Fruit fly (Drosophila melanogaster) whole organism, embryonic: ENCODE measurements around the gene Mtch.

ENCODE experiments used
- Aef1 ChIP-seq: fragments of 200-800 bp; sonication (Bioruptor generic); IDR thresholded peaks from 3 replicates; pipeline ENCODE4 v1.3.6; 2022; ENCODE audit warnings: missing biosample characterization, missing genetic modification characterization
- B-H2 ChIP-seq: fragments of 200-800 bp; sonication (Bioruptor generic); optimal IDR thresholded peaks from 2 replicates; lab custom pipeline; 2018; ENCODE audit warnings: missing biosample characterization, mild to moderate bottlenecking, missing genetic modification characterization
- BtbVII ChIP-seq: fragments of 200-800 bp; sonication (Bioruptor generic); optimal IDR thresholded peaks from 3 replicates; lab custom pipeline; 2017; ENCODE audit warnings: missing biosample characterization, mild to moderate bottlenecking, missing genetic modification characterization
- Bteb2 ChIP-seq: fragments of 200-800 bp; sonication (Bioruptor generic); optimal IDR thresholded peaks from 2 replicates; lab custom pipeline; 2016; ENCODE audit warnings: missing biosample characterization, missing genetic modification characterization
- CG12104 ChIP-seq: fragments of 200-800 bp; sonication (Bioruptor generic); optimal IDR thresholded peaks from 3 replicates; lab custom pipeline; 2016; ENCODE audit warnings: missing biosample characterization, missing genetic modification characterization
- CG12659 ChIP-seq: fragments of 200-800 bp; sonication (Bioruptor generic); optimal IDR thresholded peaks from 3 replicates; lab custom pipeline; 2017; ENCODE audit warnings: mild to moderate bottlenecking, missing biosample characterization, missing genetic modification reagents, missing genetic modification characterization
- CG12744 ChIP-seq: fragments of 200-800 bp; sonication (Bioruptor generic); optimal IDR thresholded peaks from 2 replicates; lab custom pipeline; 2016; ENCODE audit warnings: missing biosample characterization, missing genetic modification characterization
- CG13287 ChIP-seq: fragments of 200-800 bp; sonication (Bioruptor generic); IDR thresholded peaks from 2 replicates; pipeline ENCODE4 v1.3.6; 2022; ENCODE audit warnings: missing biosample characterization, missing genetic modification characterization; ENCODE audit not compliant: partially characterized antibody
- CG17385 ChIP-seq: fragments of 200-800 bp; sonication (Bioruptor generic); optimal IDR thresholded peaks from 3 replicates; lab custom pipeline; 2018; ENCODE audit warnings: missing biosample characterization, mild to moderate bottlenecking, missing genetic modification characterization
- CG18011 ChIP-seq: fragments of 200-800 bp; sonication (Bioruptor generic); optimal IDR thresholded peaks from 2 replicates; lab custom pipeline; 2017; ENCODE audit warnings: missing biosample characterization, missing genetic modification characterization, mild to moderate bottlenecking, moderate library complexity, missing genotype
- CG2116 ChIP-seq: fragments of 200-800 bp; sonication (Bioruptor generic); optimal IDR thresholded peaks from 3 replicates; lab custom pipeline; 2018; ENCODE audit warnings: missing biosample characterization, mild to moderate bottlenecking, missing genetic modification characterization
- CG2120 ChIP-seq: fragments of 200-800 bp; sonication (Bioruptor generic); optimal IDR thresholded peaks from 3 replicates; lab custom pipeline; 2016; ENCODE audit warnings: missing biosample characterization, missing genetic modification characterization
- CG2875 ChIP-seq: fragments of 200-800 bp; sonication (Bioruptor generic); optimal IDR thresholded peaks from 2 replicates; lab custom pipeline; 2017; ENCODE audit warnings: missing biosample characterization, mild to moderate bottlenecking, missing genetic modification characterization, missing genetic modification reagents
- CG3281 ChIP-seq: fragments of 200-800 bp; sonication (Bioruptor generic); optimal IDR thresholded peaks from 3 replicates; lab custom pipeline; 2017; ENCODE audit warnings: missing biosample characterization, mild to moderate bottlenecking, missing genetic modification characterization
- CG34376 ChIP-seq: fragments of 200-800 bp; sonication (Bioruptor generic); optimal IDR thresholded peaks from 2 replicates; lab custom pipeline; 2018; ENCODE audit warnings: missing biosample characterization, mild to moderate bottlenecking, missing genetic modification characterization
- CG5180 ChIP-seq: fragments of 200-800 bp; sonication (Bioruptor generic); optimal IDR thresholded peaks from 3 replicates; lab custom pipeline; 2017; ENCODE audit warnings: missing biosample characterization, missing genetic modification characterization, mild to moderate bottlenecking, moderate library complexity, missing genetic modification reagents
- CG8290 ChIP-seq, 3 experiments: fragments of 200-800 bp; sonication (Bioruptor generic); optimal IDR thresholded peaks; 2 replicates each; lab custom pipeline; 2016 to 2019; ENCODE audit warnings: missing biosample characterization in 3 of 3, missing genetic modification characterization in 3 of 3, mild to moderate bottlenecking in 2 of 3, moderate library complexity in 1 of 3
- CG9727 ChIP-seq: fragments of 200-800 bp; sonication (Bioruptor generic); optimal IDR thresholded peaks from 3 replicates; lab custom pipeline; 2017; ENCODE audit warnings: missing biosample characterization, mild to moderate bottlenecking, missing genetic modification characterization
- CTCF ChIP-seq: fragments of 200-800 bp; sonication (Bioruptor generic); optimal IDR thresholded peaks from 2 replicates; lab custom pipeline; 2017; ENCODE audit warnings: missing biosample characterization, mild to moderate bottlenecking, missing genetic modification characterization, moderate library complexity
- Hey ChIP-seq: fragments of 200-800 bp; sonication (Bioruptor generic); optimal IDR thresholded peaks from 3 replicates; lab custom pipeline; 2018; ENCODE audit warnings: missing biosample characterization, mild to moderate bottlenecking, missing genetic modification characterization
- Lhr ChIP-seq: fragments of 200-800 bp; sonication (Bioruptor generic); optimal IDR thresholded peaks from 3 replicates; lab custom pipeline; 2017; ENCODE audit warnings: mild to moderate bottlenecking, missing biosample characterization, missing genetic modification reagents, missing genetic modification characterization
- Med ChIP-seq: fragments of 200-800 bp; sonication (Bioruptor generic); peaks from one replicate; lab custom pipeline; 2016; ENCODE audit warnings: missing biosample characterization, missing genetic modification characterization, mild to moderate bottlenecking, inconsistent platforms, moderate library complexity
- Mrtf ChIP-seq: fragments of 200-800 bp; sonication (Bioruptor generic); IDR thresholded peaks from 3 replicates; pipeline ENCODE4 v1.3.6; 2022; ENCODE audit warnings: missing biosample characterization, missing genetic modification characterization
- Nf-YA ChIP-seq: fragments of 200-800 bp; sonication (Bioruptor generic); IDR thresholded peaks from 2 replicates; pipeline ENCODE4 v1.3.6; 2022; ENCODE audit warnings: missing biosample characterization, missing genetic modification characterization
- NfI ChIP-seq: fragments of 200-800 bp; sonication (Bioruptor generic); optimal IDR thresholded peaks from 3 replicates; lab custom pipeline; 2018; ENCODE audit warnings: missing biosample characterization, mild to moderate bottlenecking, missing genetic modification characterization, moderate library complexity
- Scr ChIP-seq: fragments of 200-800 bp; sonication (Bioruptor generic); IDR thresholded peaks from 2 replicates; pipeline ENCODE4 v1.3.6; 2022; ENCODE audit warnings: missing biosample characterization, missing genetic modification characterization; ENCODE audit not compliant: partially characterized antibody
- br ChIP-seq: fragments of >200 bp; optimal IDR thresholded peaks from 2 replicates; lab custom pipeline; 2017
- danr ChIP-seq: fragments of 200-800 bp; sonication (Bioruptor generic); IDR thresholded peaks from 2 replicates; pipeline ENCODE4 v1.3.6; 2022; ENCODE audit warnings: missing biosample characterization, missing genetic modification characterization
- eve ChIP-seq, 2 experiments: fragments of >200 bp; optimal IDR thresholded peaks; 2 replicates each; lab custom pipeline; 2017; ENCODE audit warnings: missing biosample characterization in 2 of 2, missing genetic modification characterization in 2 of 2
- fd102C ChIP-seq: fragments of 200-800 bp; sonication (Bioruptor generic); optimal IDR thresholded peaks from 2 replicates; lab custom pipeline; 2018; ENCODE audit warnings: missing biosample characterization, mild to moderate bottlenecking, missing genetic modification characterization, moderate library complexity
- gcm ChIP-seq: fragments of 200-800 bp; sonication (Bioruptor generic); optimal IDR thresholded peaks from 2 replicates; lab custom pipeline; 2019; ENCODE audit warnings: missing biosample characterization, mild to moderate bottlenecking, missing genetic modification characterization, moderate library complexity
- lbe ChIP-seq: fragments of 200-800 bp; sonication (Bioruptor generic); optimal IDR thresholded peaks from 2 replicates; lab custom pipeline; 2016; ENCODE audit warnings: missing biosample characterization, mild to moderate bottlenecking, missing genetic modification characterization
- odd ChIP-seq: fragments of 200-800 bp; sonication (Bioruptor generic); optimal IDR thresholded peaks from 2 replicates; lab custom pipeline; 2017; ENCODE audit warnings: missing biosample characterization, mild to moderate bottlenecking, missing genetic modification characterization
- org-1 ChIP-seq: fragments of 200-800 bp; sonication (Bioruptor generic); optimal IDR thresholded peaks from 2 replicates; lab custom pipeline; 2017; ENCODE audit warnings: missing biosample characterization, missing genetic modification characterization
- stc ChIP-seq: fragments of 200-800 bp; sonication (Bioruptor generic); IDR thresholded peaks from 2 replicates; pipeline ENCODE4 v1.3.6; 2022; ENCODE audit warnings: missing biosample characterization, missing genetic modification characterization
- stwl ChIP-seq: fragments of 200-800 bp; sonication (Bioruptor generic); optimal IDR thresholded peaks from 3 replicates; lab custom pipeline; 2018; ENCODE audit warnings: missing biosample characterization, mild to moderate bottlenecking, missing genetic modification characterization, moderate library complexity
- z ChIP-seq: fragments of 200-800 bp; sonication (Bioruptor generic); IDR thresholded peaks from 3 replicates; pipeline ENCODE4 v1.3.6; 2022; ENCODE audit warnings: missing biosample characterization, missing genetic modification characterization

Mtch gene

dm6 chr3L:225120-225519 is 40.7 kb downstream of the Mtch start (continued):
- no peak for TF ChIP-seq Hey (tag; lab: Kevin White, UChicago)
- peak; percentile 0 for TF ChIP-seq CG2116
- TF ChIP-seq Nf-YA (GFP tag; lab: Robert Waterston, UW) = 0 out of 2 replicates have a peak, but pooled peaks have one; percentile 33
- TF ChIP-seq CG17385 (GFP tag; lab: Kevin White, UChicago) = no peak

- TF ChIP-seq CG8290 (GFP tag; optimal IDR thresholded peaks at IDR 0.05; lab: Kevin White, UChicago) = no peak
- no peak for TF ChIP-seq CG8290 (tag; optimal IDR thresholded peaks at IDR 0.05; lab: Kevin White, UChicago)
- TF ChIP-seq CG12104 (GFP tag; lab: Kevin White, UChicago) = no peak
- TF ChIP-seq CG9727 (GFP tag; lab: Kevin White, UChicago) = no peak
- TF ChIP-seq CG18011 (GFP tag; lab: Kevin White, UChicago) = no peak
- no peak for TF ChIP-seq Aef1 (GFP tag; lab: Robert Waterston, UW)
- TF ChIP-seq org-1 (GFP tag; lab: Kevin White, UChicago) = no peak
- no peak for TF ChIP-seq CG5180 (GFP tag; lab: Kevin White, UChicago)
- TF ChIP-seq danr = no peak
- TF ChIP-seq Med = no peak
- TF ChIP-seq br (lab: Kevin White, UChicago) = no peak
- TF ChIP-seq CTCF (GFP tag; lab: Kevin White, UChicago) = no peak
- TF ChIP-seq lbe = peak; percentile 18
- no peak for TF ChIP-seq Mrtf (GFP tag; lab: Robert Waterston, UW)
- peak; percentile 12 for TF ChIP-seq CG34376 (GFP tag; lab: Kevin White, UChicago)
Observed at dm6 chr3L:231504-231903, 47.1 kb downstream of the Mtch start, which contains the start of gene CG42846. Gene CG42846 (minus strand): TSS chr3L:231604.

- no peak for TF ChIP-seq stwl (tag; lab: Kevin White, UChicago)
- no peak for TF ChIP-seq CG12659 (GFP tag; lab: Kevin White, UChicago)
- TF ChIP-seq BtbVII (GFP tag; lab: Kevin White, UChicago) = no peak
- no peak for TF ChIP-seq fd102C (GFP tag; lab: Kevin White, UChicago)
- no peak for TF ChIP-seq stc (GFP tag; lab: Robert Waterston, UW)
- TF ChIP-seq Scr (GFP tag; lab: Robert Waterston, UW) = no peak
- TF ChIP-seq, all 482 proteins: peak for 0
Observed at dm6 chr3L:232267-232666, 47.8 kb downstream of the Mtch start, which contains the start of gene CG34454. Gene CG34454 (minus strand): TSS chr3L:232350.

- no peak for TF ChIP-seq CG12744
- TF ChIP-seq B-H2 (GFP tag; lab: Kevin White, UChicago) = no peak
- peak in 1 of 2 experiments; percentile 33 for TF ChIP-seq eve (GFP tag; optimal IDR thresholded peaks at IDR 0.05; lab: Kevin White, UChicago)
Observed at dm6 chr3L:233251-233650, 48.8 kb downstream of the Mtch start, which contains the start of gene CG34453. Gene CG34453 (minus strand): TSS chr3L:233351.

- TF ChIP-seq NfI (GFP tag; lab: Kevin White, UChicago) (no peak), Bteb2 (no peak), CG3281 (no peak), Lhr (no peak), CG2120 (GFP tag; lab: Kevin White, UChicago) (no peak), gcm (GFP tag; lab: Kevin White, UChicago) (no peak), z (GFP tag; lab: Robert Waterston, UW) (no peak), CG2875 (GFP tag; lab: Kevin White, UChicago) (no peak), CG13287 (GFP tag; lab: Robert Waterston, UW) (no peak), odd (GFP tag; lab: Kevin White, UChicago) (no peak)
Observed at dm6 chr3L:234337-234736, 49.9 kb downstream of the Mtch start.
